Worm (Caenorhabditis elegans) whole organism, L2 larva: ENCODE data around the gene mltn-9.

ENCODE experiments used
- F13H6.1 ChIP-seq: sonication (generic microtip); optimal IDR thresholded peaks from 2 replicates; lab custom pipeline; 2016; ENCODE audit warnings: missing genetic modification characterization, missing compliant biosample characterization
- egl-27 ChIP-seq: sonication (generic microtip); optimal IDR thresholded peaks from 3 replicates; lab custom pipeline; 2017; ENCODE audit warnings: missing biosample characterization, missing genetic modification reagents, missing genetic modification characterization
- nhr-11 ChIP-seq: fragments of 150-350 bp; optimal IDR thresholded peaks from 2 replicates; lab custom pipeline; 2014; ENCODE audit warnings: missing biosample characterization, missing genetic modification characterization
- sem-4 ChIP-seq: fragments of 150-350 bp; optimal IDR thresholded peaks from 2 replicates; lab custom pipeline; 2014; ENCODE audit warnings: missing biosample characterization, missing genetic modification reagents, missing genetic modification characterization
- skn-1 ChIP-seq: sonication (generic microtip); optimal IDR thresholded peaks from 2 replicates; lab custom pipeline; 2017; ENCODE audit warnings: missing biosample characterization, missing genetic modification characterization
- snpc-4 ChIP-seq: fragments of 150-350 bp; optimal IDR thresholded peaks from 2 replicates; lab custom pipeline; 2014; ENCODE audit warnings: missing biosample characterization, missing genetic modification characterization
- unc-39 ChIP-seq: fragments of 150-350 bp; optimal IDR thresholded peaks from 2 replicates; lab custom pipeline; 2014; ENCODE audit warnings: missing biosample characterization, missing genetic modification characterization
- unc-55 ChIP-seq: fragments of 150-350 bp; sonication (generic microtip); optimal IDR thresholded peaks from 3 replicates; lab custom pipeline; 2014; ENCODE audit warnings: missing biosample characterization, missing genetic modification reagents, missing genetic modification characterization
- zag-1 ChIP-seq: fragments of 150-350 bp; optimal IDR thresholded peaks from 2 replicates; lab custom pipeline; 2014; ENCODE audit warnings: missing biosample characterization, missing genetic modification characterization

DNA sequence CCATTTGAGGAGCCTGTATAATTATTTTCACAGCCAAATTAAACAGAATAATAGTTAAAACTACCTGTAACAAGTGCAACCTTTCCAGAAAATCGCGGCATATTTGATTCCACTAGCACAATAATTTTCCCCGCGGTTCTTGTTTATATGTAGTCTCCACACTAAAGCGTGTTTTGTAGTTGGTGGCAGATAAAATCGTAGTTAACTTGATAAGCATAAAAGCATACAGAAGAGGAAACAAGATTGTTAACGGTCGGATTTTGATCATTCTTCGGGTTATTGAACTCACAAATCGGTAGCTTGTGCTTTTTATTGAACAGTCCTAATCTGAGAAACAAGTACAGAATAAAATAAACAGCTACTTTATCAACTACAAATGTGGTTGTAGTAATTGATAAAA, 28.4 kb upstream of the mltn-9 start, which contains the start of gene C01G12.5:
- TF ChIP-seq F13H6.1 (tag; lab: Kevin White, UChicago) = no peak
- no peak for TF ChIP-seq egl-27 (tag; lab: Kevin White, UChicago)
- TF ChIP-seq zag-1 (tag; lab: Kevin White, UChicago) = no peak
- TF ChIP-seq unc-39 (tag; lab: Kevin White, UChicago) = no peak
- no peak for TF ChIP-seq snpc-4 (tag; lab: Kevin White, UChicago)
- TF ChIP-seq nhr-11 (tag; lab: Kevin White, UChicago) = no peak
- TF ChIP-seq skn-1 (tag; lab: Kevin White, UChicago) = no peak
- no peak for TF ChIP-seq sem-4 (tag; lab: Kevin White, UChicago)
- TF ChIP-seq unc-55 = no peak
